Worm (Caenorhabditis elegans) whole organism, mixed stage, embryonic: ENCODE measurements around the gene R10F2.6.

Experiments used
- M03D4.4 ChIP-seq: sonication (generic microtip); optimal IDR thresholded peaks from 2 replicates; lab custom pipeline; 2017; ENCODE audit warnings: mild to moderate bottlenecking, missing genetic modification characterization, missing compliant biosample characterization
- bed-3 ChIP-seq: fragments of 200-800 bp; sonication (Bioruptor generic); optimal IDR thresholded peaks from 3 replicates; lab custom pipeline; 2018; ENCODE audit warnings: mild to moderate bottlenecking, missing genetic modification characterization, moderate library complexity, missing compliant biosample characterization
- blmp-1 ChIP-seq: fragments of 150-350 bp; optimal IDR thresholded peaks from 2 replicates; lab custom pipeline; 2014; ENCODE audit warnings: missing biosample characterization, missing genetic modification characterization
- ceh-39 ChIP-seq: fragments of 150-350 bp; optimal IDR thresholded peaks from 2 replicates; lab custom pipeline; 2014; ENCODE audit warnings: missing biosample characterization, missing genetic modification characterization
- ceh-83 ChIP-seq: fragments of 200-800 bp; sonication (Bioruptor generic); optimal IDR thresholded peaks from 2 replicates; lab custom pipeline; 2018; ENCODE audit warnings: mild to moderate bottlenecking, missing genetic modification characterization, missing compliant biosample characterization
- ces-1 ChIP-seq: fragments of 150-350 bp; optimal IDR thresholded peaks from 2 replicates; lab custom pipeline; 2014; ENCODE audit warnings: missing biosample characterization, missing genetic modification reagents, missing genetic modification characterization
- cnd-1 ChIP-seq: fragments of 200-800 bp; sonication (Bioruptor generic); optimal IDR thresholded peaks from 2 replicates; lab custom pipeline; 2018; ENCODE audit warnings: mild to moderate bottlenecking, missing genetic modification characterization, missing compliant biosample characterization
- drap-1 ChIP-seq: fragments of 200-800 bp; sonication (Bioruptor generic); optimal IDR thresholded peaks from 3 replicates; lab custom pipeline; 2018; ENCODE audit warnings: mild to moderate bottlenecking, missing genetic modification characterization, missing compliant biosample characterization
- flh-1 ChIP-seq: fragments of 200-800 bp; sonication (Bioruptor generic); optimal IDR thresholded peaks from 2 replicates; lab custom pipeline; 2018; ENCODE audit warnings: mild to moderate bottlenecking, missing genetic modification characterization, moderate library complexity, missing compliant biosample characterization
- hlh-1 ChIP-seq: fragments of 150-350 bp; optimal IDR thresholded peaks from 2 replicates; lab custom pipeline; 2014; ENCODE audit warnings: missing biosample characterization, missing genetic modification reagents, missing genetic modification characterization
- lin-13 ChIP-seq: fragments of 150-350 bp; optimal IDR thresholded peaks from 2 replicates; lab custom pipeline; 2014; ENCODE audit warnings: missing biosample characterization, missing genetic modification characterization
- lin-32 ChIP-seq: fragments of 200-800 bp; sonication (Bioruptor generic); optimal IDR thresholded peaks from 2 replicates; lab custom pipeline; 2018; ENCODE audit warnings: mild to moderate bottlenecking, missing genetic modification characterization, missing compliant biosample characterization
- lsy-2 ChIP-seq: fragments of 150-350 bp; optimal IDR thresholded peaks from 2 replicates; lab custom pipeline; 2014; ENCODE audit warnings: missing biosample characterization, missing genetic modification characterization
- mep-1 ChIP-seq: fragments of 150-350 bp; optimal IDR thresholded peaks from 2 replicates; lab custom pipeline; 2017; ENCODE audit warnings: missing biosample characterization, missing genetic modification reagents, missing genetic modification characterization, inconsistent platforms
- mls-2 ChIP-seq: sonication (generic microtip); optimal IDR thresholded peaks from 2 replicates; lab custom pipeline; 2016; ENCODE audit warnings: mild to moderate bottlenecking, missing genetic modification characterization, moderate library complexity, missing compliant biosample characterization
- nhr-12 ChIP-seq: fragments of 150-350 bp; optimal IDR thresholded peaks from 2 replicates; lab custom pipeline; 2014; ENCODE audit warnings: missing biosample characterization, missing genetic modification characterization
- nhr-2 ChIP-seq: fragments of 150-350 bp; optimal IDR thresholded peaks from 2 replicates; lab custom pipeline; 2014; ENCODE audit warnings: missing biosample characterization, missing genetic modification characterization
- nhr-28 ChIP-seq: fragments of 150-350 bp; optimal IDR thresholded peaks from 2 replicates; lab custom pipeline; 2014; ENCODE audit warnings: missing biosample characterization, missing genetic modification characterization
- nhr-76 ChIP-seq: sonication (generic microtip); optimal IDR thresholded peaks from 2 replicates; lab custom pipeline; 2017; ENCODE audit warnings: missing biosample characterization, missing genetic modification characterization
- pha-4 ChIP-seq: fragments of 150-350 bp; optimal IDR thresholded peaks from 2 replicates; lab custom pipeline; 2018; ENCODE audit warnings: missing biosample characterization, missing genetic modification reagents, missing genetic modification characterization
- snpc-4 ChIP-seq: fragments of 150-350 bp; optimal IDR thresholded peaks from 2 replicates; lab custom pipeline; 2014; ENCODE audit warnings: missing biosample characterization, missing genetic modification characterization
- sptf-1 ChIP-seq: sonication (generic microtip); optimal IDR thresholded peaks from 2 replicates; lab custom pipeline; 2017; ENCODE audit warnings: mild to moderate bottlenecking, missing genetic modification characterization, moderate library complexity, missing compliant biosample characterization
- tbx-8 ChIP-seq: fragments of 200-800 bp; sonication (Bioruptor generic); optimal IDR thresholded peaks from 2 replicates; lab custom pipeline; 2018; ENCODE audit warnings: mild to moderate bottlenecking, missing genetic modification characterization, moderate library complexity, missing compliant biosample characterization
- unc-120 ChIP-seq: sonication (generic microtip); optimal IDR thresholded peaks from 2 replicates; lab custom pipeline; 2017; ENCODE audit warnings: missing genetic modification characterization, missing compliant biosample characterization; ENCODE audit not compliant: poor library complexity, severe bottlenecking
- unc-39 ChIP-seq: fragments of 150-350 bp; optimal IDR thresholded peaks from 2 replicates; lab custom pipeline; 2014; ENCODE audit warnings: missing biosample characterization, missing genetic modification characterization
- unc-62 ChIP-seq: fragments of 150-350 bp; optimal IDR thresholded peaks from 2 replicates; lab custom pipeline; 2014; ENCODE audit warnings: missing biosample characterization, missing genetic modification reagents, missing genetic modification characterization
- ztf-11 ChIP-seq: fragments of 150-350 bp; optimal IDR thresholded peaks from 2 replicates; lab custom pipeline; 2014; ENCODE audit warnings: missing biosample characterization, missing genetic modification characterization

Gene R10F2.6

DNA sequence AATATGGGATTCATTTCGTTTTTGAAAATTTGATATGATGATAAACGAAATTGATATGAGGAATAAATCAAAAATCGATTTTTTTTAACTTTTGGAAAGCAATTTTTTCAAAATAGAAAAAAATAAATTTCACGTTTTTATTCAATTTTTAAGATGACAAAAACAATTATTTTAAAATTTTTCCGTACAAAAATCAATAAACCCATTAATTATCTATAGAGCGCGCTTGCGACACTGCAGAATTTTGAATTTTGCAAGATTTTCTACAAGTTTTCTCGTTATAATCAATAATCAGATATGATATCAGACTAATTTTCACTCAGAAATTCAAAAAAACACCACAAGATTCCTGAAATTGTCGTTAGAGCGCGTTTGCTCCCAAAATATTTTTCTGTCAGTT is at the start of gene R10F2.6:
R10F2.6 (minus strand) TSS at position 101 of the 400 bp plus-strand sequence.
- no peak for TF ChIP-seq sptf-1 (tag; lab: Kevin White, UChicago)
- no peak for TF ChIP-seq lsy-2
- no peak for TF ChIP-seq unc-39 (tag; lab: Kevin White, UChicago)
- no peak for TF ChIP-seq ceh-83 (GFP tag; lab: Kevin White, UChicago)
- TF ChIP-seq mls-2 = no peak
- no peak for TF ChIP-seq nhr-2 (tag; lab: Kevin White, UChicago)
- TF ChIP-seq tbx-8 = no peak
- TF ChIP-seq pha-4 = no peak
- no peak for TF ChIP-seq cnd-1 (tag; lab: Kevin White, UChicago)
- TF ChIP-seq lin-13 (tag; lab: Kevin White, UChicago) = no peak
- no peak for TF ChIP-seq hlh-1 (tag; lab: Kevin White, UChicago)
- no peak for TF ChIP-seq blmp-1 (tag; lab: Kevin White, UChicago)

DNA sequence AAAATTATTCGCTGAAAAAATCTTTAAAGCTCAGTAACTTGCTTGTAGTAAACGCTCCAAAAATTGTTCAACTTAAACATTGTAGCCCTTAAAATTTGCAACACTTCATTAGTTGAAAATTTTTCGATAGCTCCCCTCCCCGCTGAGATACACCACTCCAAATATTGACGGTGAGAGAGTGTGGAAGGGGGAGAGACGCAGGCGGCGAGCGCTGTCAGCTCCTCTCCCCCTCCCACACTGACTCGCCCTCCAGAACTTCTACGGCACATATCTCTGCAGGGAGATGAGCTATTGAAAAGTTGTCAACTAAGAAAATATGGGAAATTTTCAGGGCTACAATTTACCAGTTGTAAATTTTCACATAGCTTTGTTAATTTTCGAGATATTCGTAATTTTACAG is 48.3 kb upstream of the R10F2.6 start:
- no peak for TF ChIP-seq ceh-39
- no peak for TF ChIP-seq lin-32 (GFP tag; lab: Kevin White, UChicago)
- TF ChIP-seq, all 35 proteins: peak for 0

DNA sequence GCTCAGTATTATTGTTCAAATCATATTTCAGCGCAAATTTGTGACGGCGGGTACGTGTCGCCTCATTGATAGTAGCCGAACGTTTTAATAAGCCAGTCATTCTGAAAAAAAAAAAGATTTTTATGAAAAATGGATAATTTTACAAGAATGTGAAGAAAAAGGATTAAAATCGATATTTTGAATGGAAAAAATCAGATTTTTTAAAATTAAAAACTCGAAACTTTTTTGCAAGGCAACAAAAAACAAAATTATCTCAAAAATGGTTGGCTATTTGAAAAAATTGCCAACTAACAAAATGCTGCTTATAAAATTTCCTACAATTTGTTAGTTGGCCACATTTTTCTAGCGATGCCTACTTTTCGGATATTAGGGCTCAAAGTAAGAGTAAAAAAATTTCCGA is 46.1 kb upstream of the R10F2.6 start, which contains the start of gene Y55D5A.4:
Y55D5A.4 (minus strand) TSS at position 101 of the 400 bp plus-strand sequence.
- TF ChIP-seq ceh-83 (GFP tag; lab: Kevin White, UChicago) (no peak), M03D4.4 (tag; lab: Kevin White, UChicago) (no peak), blmp-1 (tag; lab: Kevin White, UChicago) (no peak), unc-120 (no peak), nhr-12 (tag; lab: Kevin White, UChicago) (no peak)
- TF ChIP-seq, all 35 proteins: peak for 0

DNA sequence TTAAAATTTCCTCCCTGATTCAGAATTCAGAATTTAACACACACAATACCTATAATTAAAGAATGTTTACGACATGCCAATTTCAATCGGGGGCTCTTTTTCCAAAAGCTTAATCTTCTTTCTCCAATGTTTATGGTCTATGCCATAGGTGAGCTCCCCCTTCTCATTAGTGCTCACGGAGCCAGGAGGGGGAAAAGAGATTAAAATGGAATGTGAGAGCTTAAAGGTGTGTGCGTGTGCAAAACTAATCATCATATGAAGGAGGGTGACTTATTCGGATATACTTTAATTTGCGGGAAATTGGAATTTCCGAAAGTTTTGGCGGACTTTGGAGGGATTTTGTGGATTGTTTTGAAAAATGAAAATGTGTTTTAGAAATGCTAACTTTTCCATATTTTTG is 39.1 kb upstream of the R10F2.6 start:
- TF ChIP-seq mls-2 (peak; percentile 18), cnd-1 (tag; lab: Kevin White, UChicago) (no peak), ces-1 (peak; percentile 36)

DNA sequence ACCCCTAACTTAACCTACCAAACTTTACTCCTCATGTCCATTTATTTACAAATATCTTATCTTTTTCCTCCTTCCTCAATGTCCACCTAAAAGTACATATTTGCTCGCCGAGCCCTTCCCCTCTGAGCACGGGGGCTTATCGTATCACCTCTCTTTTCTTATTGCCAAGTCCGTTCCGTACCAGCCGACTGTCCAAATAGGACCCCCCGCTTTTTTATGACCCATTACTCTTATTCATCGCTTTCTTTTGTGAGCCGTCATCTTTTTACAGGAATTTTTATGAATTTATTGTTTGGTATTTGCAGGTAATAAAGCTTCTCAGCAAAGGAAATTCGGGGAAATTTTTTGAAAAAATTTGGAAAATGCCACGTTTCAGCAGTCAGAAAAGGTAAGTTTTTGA is 38.2 kb upstream of the R10F2.6 start, which contains the start of gene Y55D5A.1:
Y55D5A.1 (plus strand) TSS at position 301 of the 400 bp plus-strand sequence.
- TF ChIP-seq nhr-76 (tag; lab: Kevin White, UChicago) (no peak), unc-39 (tag; lab: Kevin White, UChicago) (no peak), snpc-4 (tag; lab: Kevin White, UChicago) (no peak), ztf-11 (tag; lab: Kevin White, UChicago) (no peak), drap-1 (GFP tag; lab: Kevin White, UChicago) (no peak), flh-1 (GFP tag; lab: Kevin White, UChicago) (no peak), pha-4 (no peak), mep-1 (tag; lab: Kevin White, UChicago) (no peak)

DNA sequence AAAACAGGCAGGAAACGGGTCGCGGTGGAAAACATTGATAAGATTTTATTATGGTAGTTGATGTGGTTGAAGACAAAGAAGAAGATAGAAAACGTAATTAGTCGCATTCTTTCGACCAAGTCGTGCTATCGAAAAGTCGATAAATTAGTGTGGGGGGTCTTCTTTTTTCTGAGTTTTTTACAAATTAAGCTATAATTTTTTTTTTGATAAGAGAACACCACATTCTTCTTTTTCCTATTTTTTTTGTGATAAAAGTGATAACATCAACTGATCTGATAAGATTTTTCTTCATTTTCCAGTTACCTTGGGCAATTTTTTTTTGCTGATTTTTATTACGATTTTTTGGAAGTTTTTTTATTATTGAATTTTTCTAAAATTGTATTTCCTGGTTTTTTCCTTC is 37.0 kb upstream of the R10F2.6 start:
- no peak for TF ChIP-seq cnd-1 (tag; lab: Kevin White, UChicago)
- TF ChIP-seq ztf-11 (tag; lab: Kevin White, UChicago) = no peak
- TF ChIP-seq M03D4.4 (tag; lab: Kevin White, UChicago) = no peak
- TF ChIP-seq blmp-1 (tag; lab: Kevin White, UChicago) = no peak
- no peak for TF ChIP-seq unc-120
- TF ChIP-seq lsy-2 = no peak
- TF ChIP-seq nhr-28 (tag; lab: Kevin White, UChicago) = no peak
- no peak for TF ChIP-seq ces-1
- no peak for TF ChIP-seq mls-2
- no peak for TF ChIP-seq bed-3
- TF ChIP-seq sptf-1 (tag; lab: Kevin White, UChicago) = no peak
- TF ChIP-seq unc-62 (GFP tag; lab: Kevin White, UChicago) = no peak
- TF ChIP-seq unc-39 (tag; lab: Kevin White, UChicago) = no peak
- TF ChIP-seq nhr-2 (tag; lab: Kevin White, UChicago) = no peak
- TF ChIP-seq, all 35 proteins: peak for 0

DNA sequence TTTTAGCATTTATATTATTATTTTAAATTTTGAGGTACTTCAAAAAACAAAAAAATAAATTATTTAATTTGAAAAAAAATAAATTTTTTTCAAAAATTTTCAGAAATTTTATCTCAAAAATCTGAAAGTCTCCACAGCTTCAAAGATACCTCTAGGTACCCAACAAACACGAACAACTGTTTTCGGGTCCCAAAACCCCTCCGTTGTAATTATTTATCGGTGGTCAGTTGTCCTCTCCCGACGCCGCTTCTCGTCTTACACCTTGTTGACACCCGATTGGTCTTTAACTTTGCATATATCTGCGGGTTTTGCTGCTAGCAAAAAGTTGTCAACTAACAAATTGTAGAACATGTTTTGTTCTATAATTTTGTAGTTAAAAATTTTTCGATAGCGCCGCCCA is 32.3 kb upstream of the R10F2.6 start:
- peak; percentile 97 for TF ChIP-seq hlh-1 (tag; lab: Kevin White, UChicago)
- TF ChIP-seq flh-1 (GFP tag; lab: Kevin White, UChicago) = no peak
